Fruit fly (Drosophila melanogaster) Kc167 (cell line): Measurements from ENCODE around the gene hid.

Experiments used
- Myc ChIP-seq: fragments of >200 bp; optimal IDR thresholded peaks from 2 replicates; lab custom pipeline; 2017; ENCODE audit warnings: missing external identifiers
- Sin3A ChIP-seq: fragments of >200 bp; optimal IDR thresholded peaks from 2 replicates; lab custom pipeline; 2018; ENCODE audit warnings: missing external identifiers
- h ChIP-seq: fragments of >200 bp; optimal IDR thresholded peaks from 3 replicates; lab custom pipeline; 2018; ENCODE audit warnings: missing external identifiers
- insv ChIP-seq: fragments of >200 bp; optimal IDR thresholded peaks from 3 replicates; lab custom pipeline; 2018; ENCODE audit warnings: missing external identifiers
- psq ChIP-seq: fragments of >200 bp; optimal IDR thresholded peaks from 2 replicates; lab custom pipeline; 2017; ENCODE audit warnings: missing external identifiers
- ttk ChIP-seq: sonication (Bioruptor generic); optimal IDR thresholded peaks from 2 replicates; lab custom pipeline; 2017; ENCODE audit warnings: missing external identifiers

hid gene

DNA sequence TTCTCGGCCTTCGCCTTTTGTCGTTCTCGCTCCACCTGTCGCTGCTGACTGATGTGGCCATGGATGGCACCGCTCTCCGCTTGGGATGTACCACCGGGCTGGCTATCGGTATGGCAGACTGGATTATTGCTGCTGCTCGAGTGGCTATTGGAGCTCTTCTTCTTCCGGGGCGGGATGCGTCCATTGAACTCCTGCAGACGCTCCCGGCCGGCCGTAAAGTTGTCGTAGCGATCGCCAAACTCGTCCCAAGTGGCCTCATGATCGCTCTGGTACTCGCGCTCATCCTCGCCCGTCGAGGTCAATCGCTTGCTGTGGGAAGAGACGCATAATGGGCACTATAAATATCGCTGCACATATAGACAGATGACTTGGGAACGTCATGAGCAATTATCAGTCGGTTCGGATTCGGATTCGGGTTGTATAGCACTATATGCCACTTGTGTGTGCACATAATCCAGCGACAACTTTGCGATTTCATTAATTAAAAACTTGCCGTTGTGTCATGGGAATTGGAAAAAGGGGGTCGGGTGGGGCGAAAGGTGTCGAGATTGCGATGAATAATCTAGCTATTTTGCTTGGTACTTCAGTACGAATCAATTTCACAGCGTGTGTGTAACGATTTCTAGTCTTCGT is 13.3 kb downstream of the hid start:
- TF ChIP-seq h (lab: Kevin White, UChicago) = no peak
- no peak for TF ChIP-seq ttk (lab: Kevin White, UChicago)

DNA sequence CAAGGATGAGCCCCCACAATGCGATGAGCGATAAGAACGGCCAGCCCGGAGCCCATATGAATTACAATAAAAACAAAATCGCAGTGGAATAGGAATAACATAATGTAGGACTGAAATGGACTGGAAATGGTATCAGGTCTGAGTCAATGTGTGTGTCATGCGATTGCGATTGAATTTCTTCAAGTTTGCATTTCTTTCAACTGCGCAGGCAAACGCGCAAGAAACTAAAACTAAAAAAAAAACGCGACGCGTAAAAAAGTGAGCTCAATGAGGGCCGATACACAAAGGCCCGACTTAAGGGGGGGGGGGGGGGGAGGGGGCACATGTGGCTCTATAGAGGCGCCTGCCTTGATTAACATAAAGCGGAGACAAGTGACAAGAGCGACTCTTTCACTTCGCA is 14.3 kb downstream of the hid start:
- TF ChIP-seq h (lab: Kevin White, UChicago) = no peak
- no peak for TF ChIP-seq ttk (lab: Kevin White, UChicago)
- no peak for TF ChIP-seq Sin3A (lab: Kevin White, UChicago)
- TF ChIP-seq insv (lab: Kevin White, UChicago) = no peak
- no peak for TF ChIP-seq psq (lab: Kevin White, UChicago)
- TF ChIP-seq Myc (lab: Kevin White, UChicago) = no peak

DNA sequence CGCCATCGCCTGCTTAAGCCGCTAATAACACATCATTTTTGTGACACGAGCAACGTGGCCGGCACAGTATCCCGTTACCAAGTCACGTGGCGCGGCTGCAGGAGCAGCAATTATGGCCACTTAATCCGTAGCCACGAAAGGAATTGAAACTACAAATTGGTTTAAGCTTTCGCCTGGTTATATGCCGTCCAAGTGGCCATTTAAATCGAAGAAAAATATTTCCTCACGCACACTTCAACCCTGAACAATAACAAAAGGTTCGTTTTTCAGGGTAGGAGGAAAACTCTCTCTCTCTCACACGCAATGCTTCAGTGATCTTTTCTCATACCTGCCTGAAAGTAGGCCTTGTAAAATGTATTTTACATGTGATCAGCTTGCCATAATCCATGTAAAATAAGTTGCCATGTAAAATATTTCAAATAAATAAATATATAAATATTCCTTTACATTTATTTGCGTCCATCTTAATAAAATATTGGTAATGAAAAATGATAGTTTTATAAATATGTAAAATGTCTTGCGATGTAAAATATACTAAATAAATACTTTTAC is 18.4 kb downstream of the hid start:
- TF ChIP-seq h (lab: Kevin White, UChicago) = no peak
- no peak for TF ChIP-seq Myc (lab: Kevin White, UChicago)
- no peak for TF ChIP-seq ttk (lab: Kevin White, UChicago)
- no peak for TF ChIP-seq Sin3A (lab: Kevin White, UChicago)
- no peak for TF ChIP-seq insv (lab: Kevin White, UChicago)

DNA sequence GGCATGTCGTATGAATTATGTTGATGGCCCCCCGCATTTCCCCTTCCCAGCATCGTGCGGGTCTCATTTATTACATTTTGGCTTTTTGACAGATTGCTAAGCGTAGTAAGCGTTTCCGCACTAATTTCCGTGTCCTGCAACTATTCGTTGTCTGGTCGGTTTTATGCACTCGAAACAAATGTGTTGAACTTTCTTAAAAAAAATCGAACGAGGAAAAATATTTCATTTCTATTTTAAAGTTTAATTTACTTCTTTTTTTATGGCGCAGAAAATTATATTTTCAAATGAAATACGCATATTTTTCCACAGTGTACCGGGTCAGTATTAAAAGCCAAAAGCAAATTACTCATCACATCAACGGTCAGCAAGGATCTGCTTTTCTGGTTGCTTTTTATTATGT is 20.6 kb downstream of the hid start:
- TF ChIP-seq Sin3A (lab: Kevin White, UChicago) (no peak), ttk (lab: Kevin White, UChicago) (no peak), insv (lab: Kevin White, UChicago) (no peak), Myc (lab: Kevin White, UChicago) (no peak), psq (lab: Kevin White, UChicago) (no peak), h (lab: Kevin White, UChicago) (no peak)

DNA sequence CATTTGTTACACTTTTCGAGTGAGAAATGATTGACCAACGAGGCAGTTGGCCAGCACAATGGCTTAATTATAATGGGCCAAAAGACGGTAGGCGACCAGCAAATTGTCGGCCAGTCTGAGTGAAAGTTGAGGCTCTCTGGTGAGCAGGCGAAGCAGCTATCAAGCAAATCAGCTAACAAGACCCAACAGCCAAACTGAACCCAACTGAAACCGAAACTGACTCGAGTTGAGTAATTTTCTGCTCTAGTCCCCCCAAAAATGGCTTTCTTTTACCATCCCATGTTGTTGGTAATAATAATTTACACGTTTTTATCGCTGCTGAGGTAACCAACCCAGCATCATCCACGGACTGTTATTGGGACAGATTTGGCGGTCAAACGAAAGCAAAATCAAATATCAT is 22.3 kb downstream of the hid start:
- TF ChIP-seq Myc (lab: Kevin White, UChicago) = no peak
- no peak for TF ChIP-seq Sin3A (lab: Kevin White, UChicago)
- no peak for TF ChIP-seq h (lab: Kevin White, UChicago)
- TF ChIP-seq ttk (lab: Kevin White, UChicago) = no peak
- no peak for TF ChIP-seq psq (lab: Kevin White, UChicago)
- TF ChIP-seq insv (lab: Kevin White, UChicago) = no peak

DNA sequence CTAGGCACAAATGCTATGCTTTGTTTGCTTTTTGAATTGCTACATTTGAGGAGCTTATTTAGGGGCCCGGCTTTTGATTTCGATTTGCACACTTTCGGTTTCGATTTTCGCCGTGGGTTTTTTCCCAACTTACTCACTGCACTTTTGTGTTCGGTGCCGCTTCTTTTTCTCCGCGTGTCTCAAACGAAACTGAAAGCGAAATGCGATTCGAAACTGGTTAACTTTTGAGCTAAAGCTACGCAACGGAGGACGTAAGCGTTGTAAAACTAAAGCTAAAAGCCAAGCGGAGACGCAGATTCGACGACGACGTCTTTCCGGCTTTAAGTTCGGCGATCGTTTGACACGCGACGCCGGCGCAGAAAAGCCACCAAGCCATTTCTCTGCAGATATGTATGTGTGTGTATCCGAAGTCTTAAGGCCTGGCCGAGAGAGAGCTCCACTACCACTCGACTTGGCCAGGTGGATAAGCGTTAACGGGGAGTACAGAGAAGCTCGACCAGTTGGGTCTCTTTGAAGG is 23.2 kb downstream of the hid start, which contains the start of gene CG13699:
CG13699 (minus strand) TSS at position 349 of the 517 bp plus-strand sequence.
- TF ChIP-seq h (lab: Kevin White, UChicago) (no peak), Sin3A (lab: Kevin White, UChicago) (no peak)

DNA sequence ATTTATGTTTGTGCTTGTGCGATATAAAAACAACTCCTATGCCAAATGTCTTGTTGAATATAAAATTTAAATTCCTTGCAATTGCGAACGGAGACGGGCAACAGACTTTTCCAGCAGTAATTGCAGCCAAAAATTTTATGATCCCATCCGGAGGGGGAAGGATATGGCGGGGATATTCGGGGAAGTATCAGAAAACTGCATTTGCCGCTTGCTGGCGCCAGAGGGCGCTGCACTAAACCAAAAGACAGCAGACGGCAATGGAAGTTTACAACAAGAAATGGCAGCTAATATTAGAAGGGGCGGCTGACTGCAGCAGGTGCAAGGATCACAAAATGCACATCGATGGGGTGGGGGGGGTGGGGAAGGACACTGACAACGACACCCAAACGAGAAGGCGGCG is 24.3 kb downstream of the hid start:
- TF ChIP-seq Myc (lab: Kevin White, UChicago) (no peak), ttk (lab: Kevin White, UChicago) (no peak), insv (lab: Kevin White, UChicago) (no peak), psq (lab: Kevin White, UChicago) (no peak), h (lab: Kevin White, UChicago) (no peak), Sin3A (lab: Kevin White, UChicago) (no peak)

DNA sequence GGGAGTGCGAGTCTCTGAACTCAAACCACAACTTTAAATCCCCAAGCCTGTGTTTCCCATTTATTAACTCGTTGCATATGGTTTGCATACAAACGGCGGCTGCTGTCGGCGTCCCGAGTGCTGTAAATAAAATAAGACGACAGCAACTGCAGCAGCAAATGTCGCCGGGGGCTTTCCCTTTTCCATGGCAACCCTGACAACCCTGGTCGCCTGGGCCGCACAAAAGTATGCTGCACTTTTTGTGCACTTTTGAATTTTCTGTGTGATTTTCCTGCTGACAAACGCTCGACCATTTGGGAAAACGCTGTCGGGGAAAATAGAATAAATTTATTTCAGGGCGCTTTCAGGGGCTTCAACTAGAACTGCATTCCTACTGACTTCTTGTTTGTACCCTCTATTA is 31.3 kb downstream of the hid start:
- TF ChIP-seq psq (lab: Kevin White, UChicago) (no peak), insv (lab: Kevin White, UChicago) (no peak), h (lab: Kevin White, UChicago) (no peak), Myc (lab: Kevin White, UChicago) (no peak), ttk (lab: Kevin White, UChicago) (no peak), Sin3A (lab: Kevin White, UChicago) (no peak)

DNA sequence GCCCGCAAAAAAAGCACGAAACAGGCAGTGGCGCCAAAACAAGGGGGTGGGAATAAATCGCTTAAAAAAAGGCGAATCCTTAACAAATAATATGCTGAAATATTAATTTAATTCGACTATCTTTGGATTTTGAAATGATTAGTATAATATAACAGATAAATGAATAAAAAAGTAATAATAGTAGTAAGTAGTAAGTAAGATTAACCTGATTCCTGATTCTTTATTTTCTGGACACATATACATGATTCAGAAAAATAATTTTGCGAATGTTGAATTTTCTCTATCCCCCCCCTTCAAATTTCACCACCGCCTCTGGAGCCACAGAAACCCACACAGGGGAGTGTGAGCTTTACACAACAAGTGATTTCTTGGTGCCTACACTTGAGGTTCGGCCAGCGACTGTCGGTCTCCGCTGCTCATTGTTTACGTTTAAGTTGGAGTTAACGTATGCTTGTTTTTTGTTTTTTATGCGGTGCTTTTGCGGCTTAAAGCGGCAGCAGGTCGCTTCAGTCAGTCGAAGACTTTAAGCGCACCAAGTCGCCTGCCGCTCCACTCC is 36.9 kb downstream of the hid start, which contains the start of gene CG7330:
CG7330 (plus strand) TSS at position 506 of the 556 bp plus-strand sequence.
- TF ChIP-seq h (lab: Kevin White, UChicago) (no peak), ttk (lab: Kevin White, UChicago) (no peak), Sin3A (lab: Kevin White, UChicago) (no peak), insv (lab: Kevin White, UChicago) (no peak), psq (lab: Kevin White, UChicago) (no peak), Myc (lab: Kevin White, UChicago) (no peak)

DNA sequence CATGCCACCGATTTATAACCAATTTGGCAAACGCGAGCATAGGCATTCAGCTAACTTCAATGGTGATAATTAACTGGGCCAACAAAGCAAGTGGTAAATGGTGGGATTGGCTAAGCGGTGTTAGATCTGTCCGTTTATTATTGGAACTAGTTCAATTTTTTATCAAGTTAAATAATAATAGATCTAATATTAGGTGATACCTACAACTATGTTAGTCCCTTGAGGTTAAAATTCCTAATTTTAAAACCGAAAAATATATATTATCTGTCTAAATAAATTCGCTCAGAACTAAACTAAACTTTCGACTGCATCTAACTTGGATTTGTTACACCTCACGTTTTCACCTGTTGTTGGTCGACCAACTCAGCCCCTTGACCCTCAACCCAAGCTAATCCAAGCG is 37.8 kb downstream of the hid start:
- no peak for TF ChIP-seq Myc (lab: Kevin White, UChicago)
- no peak for TF ChIP-seq ttk (lab: Kevin White, UChicago)
- TF ChIP-seq h (lab: Kevin White, UChicago) = no peak
- no peak for TF ChIP-seq insv (lab: Kevin White, UChicago)
- no peak for TF ChIP-seq Sin3A (lab: Kevin White, UChicago)
- no peak for TF ChIP-seq psq (lab: Kevin White, UChicago)

DNA sequence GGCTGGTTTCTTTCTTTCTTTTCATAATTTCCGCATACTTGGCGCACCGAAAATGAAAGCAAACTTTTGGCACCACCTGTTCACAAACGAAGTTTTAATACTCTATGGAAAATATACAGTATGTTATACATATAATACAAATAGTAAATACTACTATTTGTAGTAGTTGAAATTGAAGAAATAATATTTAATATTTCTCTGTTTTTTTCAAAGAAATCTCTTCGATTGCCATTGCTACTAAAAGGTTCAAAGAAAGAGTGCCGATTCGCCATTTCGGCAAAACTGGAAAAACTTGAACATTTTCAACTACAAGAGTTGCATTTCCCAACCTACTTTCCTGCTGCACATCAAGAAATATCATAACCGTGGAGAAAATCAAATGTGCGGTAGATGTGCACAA is 38.6 kb downstream of the hid start:
- TF ChIP-seq h (lab: Kevin White, UChicago) (no peak), Sin3A (lab: Kevin White, UChicago) (no peak), ttk (lab: Kevin White, UChicago) (no peak), Myc (lab: Kevin White, UChicago) (no peak), insv (lab: Kevin White, UChicago) (no peak), psq (lab: Kevin White, UChicago) (no peak)
